Fruit fly (Drosophila melanogaster) whole organism, embryonic: ENCODE measurements around the gene CG11668.

Source experiments
- Awh ChIP-seq: fragments of 200-800 bp; sonication (Bioruptor generic); IDR thresholded peaks from 2 replicates; pipeline ENCODE4, ENCODE4 v1.3.6; 2022; ENCODE audit warnings: missing biosample characterization, missing genetic modification characterization
- CG1024 ChIP-seq: fragments of 200-800 bp; sonication (Bioruptor generic); IDR thresholded peaks from 2 replicates; pipeline ENCODE4 v1.3.6; 2022; ENCODE audit warnings: missing biosample characterization, missing genetic modification characterization
- CG10321 ChIP-seq: fragments of 200-800 bp; sonication (Bioruptor generic); IDR thresholded peaks from 2 replicates; pipeline ENCODE4 v1.3.6; 2022; ENCODE audit warnings: missing biosample characterization, missing genetic modification characterization
- CG10431 ChIP-seq: fragments of 200-800 bp; sonication (Bioruptor generic); optimal IDR thresholded peaks from 3 replicates; lab custom pipeline; 2018; ENCODE audit warnings: missing biosample characterization, mild to moderate bottlenecking, missing genetic modification characterization
- CG10565 ChIP-seq: fragments of 200-800 bp; sonication (Bioruptor generic); optimal IDR thresholded peaks from 3 replicates; lab custom pipeline; 2016; ENCODE audit warnings: missing biosample characterization, mild to moderate bottlenecking, missing genetic modification characterization
- CG10959 ChIP-seq: fragments of 200-800 bp; sonication (Bioruptor generic); IDR thresholded peaks from 2 replicates; pipeline ENCODE4 v1.3.6; 2022; ENCODE audit warnings: missing biosample characterization, missing genetic modification characterization
- CG11696 ChIP-seq: fragments of 200-800 bp; sonication (Bioruptor generic); IDR thresholded peaks from 2 replicates; pipeline ENCODE4 v1.3.6; 2022; ENCODE audit warnings: missing biosample characterization, missing genetic modification characterization
- CG12659 ChIP-seq: fragments of 200-800 bp; sonication (Bioruptor generic); optimal IDR thresholded peaks from 3 replicates; lab custom pipeline; 2017; ENCODE audit warnings: mild to moderate bottlenecking, missing biosample characterization, missing genetic modification reagents, missing genetic modification characterization
- CG14860 ChIP-seq: fragments of 200-800 bp; sonication (Bioruptor generic); IDR thresholded peaks from 3 replicates; pipeline ENCODE4 v1.3.6; 2022; ENCODE audit warnings: missing biosample characterization, missing genetic modification characterization; ENCODE audit not compliant: partially characterized antibody
- CG14965 ChIP-seq: fragments of 200-800 bp; sonication (Bioruptor generic); optimal IDR thresholded peaks from 2 replicates; lab custom pipeline; 2016; ENCODE audit warnings: missing biosample characterization, missing genetic modification characterization, borderline replicate concordance
- CG17612 ChIP-seq: fragments of 200-800 bp; sonication (Bioruptor generic); IDR thresholded peaks from 2 replicates; pipeline ENCODE4 v1.3.6; 2022; ENCODE audit warnings: missing biosample characterization, missing genetic modification characterization
- CG18011 ChIP-seq: fragments of 200-800 bp; sonication (Bioruptor generic); optimal IDR thresholded peaks from 2 replicates; lab custom pipeline; 2017; ENCODE audit warnings: missing biosample characterization, missing genetic modification characterization, mild to moderate bottlenecking, moderate library complexity, missing genotype
- CG18262 ChIP-seq: fragments of 200-800 bp; optimal IDR thresholded peaks from 3 replicates; lab custom pipeline; 2019; ENCODE audit warnings: missing biosample characterization, mild to moderate bottlenecking, missing genetic modification characterization, moderate library complexity
- CG3407 ChIP-seq: fragments of 200-800 bp; sonication (Bioruptor generic); optimal IDR thresholded peaks from 2 replicates; lab custom pipeline; 2018; ENCODE audit warnings: missing biosample characterization, mild to moderate bottlenecking, missing genetic modification characterization
- CG34422 ChIP-seq: fragments of 200-800 bp; sonication (Bioruptor generic); IDR thresholded peaks from 3 replicates; pipeline ENCODE4 v1.3.6; 2022; ENCODE audit warnings: missing biosample characterization, missing genetic modification characterization
- CG4282 ChIP-seq: fragments of 200-800 bp; sonication (Bioruptor generic); optimal IDR thresholded peaks from 2 replicates; lab custom pipeline; 2016; ENCODE audit warnings: missing biosample characterization, missing genetic modification characterization
- CG43689 ChIP-seq: fragments of 200-800 bp; sonication (Bioruptor generic); IDR thresholded peaks from 2 replicates; pipeline ENCODE4 v1.3.6; 2022; ENCODE audit warnings: missing biosample characterization, missing genetic modification characterization
- CG5180 ChIP-seq: fragments of 200-800 bp; sonication (Bioruptor generic); optimal IDR thresholded peaks from 3 replicates; lab custom pipeline; 2017; ENCODE audit warnings: missing biosample characterization, missing genetic modification characterization, mild to moderate bottlenecking, moderate library complexity, missing genetic modification reagents
- CG5245 ChIP-seq: fragments of 200-800 bp; sonication (Bioruptor generic); optimal IDR thresholded peaks from 3 replicates; lab custom pipeline; 2016; ENCODE audit warnings: missing biosample characterization, missing genetic modification characterization
- CG5953 ChIP-seq: fragments of 200-800 bp; sonication (Bioruptor generic); IDR thresholded peaks from 2 replicates; pipeline ENCODE4 v1.3.6; 2022; ENCODE audit warnings: missing biosample characterization, missing genetic modification characterization
- CG7556 ChIP-seq: fragments of 200-800 bp; sonication (Bioruptor generic); optimal IDR thresholded peaks from 2 replicates; lab custom pipeline; 2017; ENCODE audit warnings: missing biosample characterization, mild to moderate bottlenecking, missing genetic modification characterization
- CG8089 ChIP-seq: fragments of 200-800 bp; sonication (Bioruptor generic); optimal IDR thresholded peaks from 3 replicates; lab custom pipeline; 2016; ENCODE audit warnings: missing biosample characterization, missing genetic modification characterization
- CG9437 ChIP-seq: fragments of 200-800 bp; sonication (Bioruptor generic); optimal IDR thresholded peaks from 2 replicates; lab custom pipeline; 2018; ENCODE audit warnings: missing biosample characterization, mild to moderate bottlenecking, missing genetic modification characterization
- Chrac-16 ChIP-seq: fragments of 200-800 bp; sonication (Bioruptor generic); optimal IDR thresholded peaks from 3 replicates; lab custom pipeline; 2016; ENCODE audit warnings: missing biosample characterization, missing genetic modification characterization
- Dp ChIP-seq: fragments of 200-800 bp; sonication (Bioruptor generic); optimal IDR thresholded peaks from 2 replicates; lab custom pipeline; 2018; ENCODE audit warnings: missing biosample characterization, mild to moderate bottlenecking, missing genetic modification characterization, moderate library complexity
- Hr39 ChIP-seq: fragments of >200 bp; optimal IDR thresholded peaks from 2 replicates; lab custom pipeline; 2017
- Lpt ChIP-seq: fragments of >200 bp; optimal IDR thresholded peaks from 2 replicates; lab custom pipeline; 2018; ENCODE audit warnings: missing biosample characterization, missing genetic modification characterization
- Mes4 ChIP-seq: fragments of 200-800 bp; sonication (Bioruptor generic); optimal IDR thresholded peaks from 2 replicates; lab custom pipeline; 2016; ENCODE audit warnings: missing biosample characterization, missing genetic modification characterization
- Ravus ChIP-seq: fragments of 200-800 bp; sonication (Bioruptor generic); IDR thresholded peaks from 2 replicates; pipeline ENCODE4 v1.3.6; 2022; ENCODE audit warnings: missing biosample characterization, missing genetic modification characterization
- abd-A ChIP-seq: fragments of 200-800 bp; sonication (Bioruptor generic); optimal IDR thresholded peaks from 3 replicates; lab custom pipeline; 2019; ENCODE audit warnings: missing biosample characterization, mild to moderate bottlenecking, missing genetic modification characterization, moderate library complexity
- amos ChIP-seq: fragments of 200-800 bp; sonication (Bioruptor generic); IDR thresholded peaks from 2 replicates; pipeline ENCODE4 v1.3.6; 2022; ENCODE audit warnings: missing biosample characterization, missing genetic modification characterization; ENCODE audit not compliant: partially characterized antibody
- bab2 ChIP-seq: fragments of 200-800 bp; sonication (Bioruptor generic); optimal IDR thresholded peaks from 2 replicates; lab custom pipeline; 2016; ENCODE audit warnings: missing biosample characterization, missing genetic modification characterization
- bigmax ChIP-seq: fragments of 200-800 bp; sonication (Bioruptor generic); optimal IDR thresholded peaks from 2 replicates; lab custom pipeline; 2018; ENCODE audit warnings: missing biosample characterization, mild to moderate bottlenecking, missing genetic modification characterization
- crp ChIP-seq, 2 experiments: fragments of 200-800 bp; sonication (Bioruptor generic); optimal IDR thresholded peaks; 2 replicates in 1 of 2; 3 replicates in 1 of 2; lab custom pipeline; 2017; ENCODE audit warnings: missing biosample characterization in 2 of 2, missing genetic modification characterization in 2 of 2, mild to moderate bottlenecking in 1 of 2, moderate library complexity in 1 of 2
- ems ChIP-seq: fragments of 200-800 bp; sonication (Bioruptor generic); optimal IDR thresholded peaks from 3 replicates; lab custom pipeline; 2016; ENCODE audit warnings: missing biosample characterization, missing genetic modification characterization
- gce ChIP-seq: fragments of 200-800 bp; sonication (Bioruptor generic); IDR thresholded peaks from 3 replicates; pipeline ENCODE4 v1.3.6; 2022; ENCODE audit warnings: missing biosample characterization, missing genetic modification characterization
- grau ChIP-seq: fragments of 200-800 bp; optimal IDR thresholded peaks from 3 replicates; lab custom pipeline; 2019; ENCODE audit warnings: missing biosample characterization, mild to moderate bottlenecking, missing genetic modification characterization, moderate library complexity
- her ChIP-seq: fragments of 200-800 bp; sonication (Bioruptor generic); optimal IDR thresholded peaks from 2 replicates; lab custom pipeline; 2016; ENCODE audit warnings: missing biosample characterization, missing genetic modification characterization
- lov ChIP-seq, 2 experiments: fragments of 200-800 bp in 1 of 2; fragments of >200 bp in 1 of 2; sonication (Bioruptor generic) in 1 of 2; IDR thresholded peaks in 1 of 2; optimal IDR thresholded peaks in 1 of 2; 2 replicates in 1 of 2; 3 replicates in 1 of 2; pipeline versions ENCODE4 v1.3.6 to Lab custom; 2017 to 2022; ENCODE audit warnings: missing biosample characterization in 1 of 2, missing genetic modification characterization in 1 of 2
- odd ChIP-seq: fragments of 200-800 bp; sonication (Bioruptor generic); optimal IDR thresholded peaks from 2 replicates; lab custom pipeline; 2017; ENCODE audit warnings: missing biosample characterization, mild to moderate bottlenecking, missing genetic modification characterization
- pzg ChIP-seq: fragments of 200-800 bp; sonication (Bioruptor generic); optimal IDR thresholded peaks from 3 replicates; lab custom pipeline; 2018; ENCODE audit warnings: missing biosample characterization, mild to moderate bottlenecking, missing genetic modification characterization, moderate library complexity
- sd ChIP-seq: fragments of 200-800 bp; sonication (Bioruptor generic); optimal IDR thresholded peaks from 3 replicates; lab custom pipeline; 2018; ENCODE audit warnings: missing biosample characterization, mild to moderate bottlenecking, missing genetic modification characterization, moderate library complexity
- sens ChIP-seq: fragments of 200-800 bp; sonication (Bioruptor generic); peaks from one replicate; lab custom pipeline; 2016; ENCODE audit warnings: missing biosample characterization, missing genetic modification characterization
- shn ChIP-seq: fragments of 200-800 bp; sonication (Bioruptor generic); optimal IDR thresholded peaks from 3 replicates; lab custom pipeline; 2016; ENCODE audit warnings: missing biosample characterization, missing genetic modification characterization
- ssp ChIP-seq: fragments of 200-800 bp; sonication (Bioruptor generic); IDR thresholded peaks from 2 replicates; pipeline ENCODE4 v1.3.6; 2022; ENCODE audit warnings: missing biosample characterization, missing genetic modification characterization
- unc-4 ChIP-seq: fragments of 200-800 bp; sonication (Bioruptor generic); IDR thresholded peaks from 2 replicates; pipeline ENCODE4 v1.3.6; 2022; ENCODE audit warnings: missing biosample characterization, missing genetic modification characterization; ENCODE audit not compliant: partially characterized antibody
- zen ChIP-seq: fragments of 200-800 bp; sonication (Bioruptor generic); optimal IDR thresholded peaks from 3 replicates; lab custom pipeline; 2018; ENCODE audit warnings: missing biosample characterization, mild to moderate bottlenecking, missing genetic modification characterization, moderate library complexity
- zen2 ChIP-seq: fragments of 200-800 bp; sonication (Bioruptor generic); IDR thresholded peaks from 3 replicates; pipeline ENCODE4 v1.3.6; 2022; ENCODE audit warnings: missing biosample characterization, missing genetic modification characterization; ENCODE audit not compliant: partially characterized antibody

The CG11668 gene

DNA sequence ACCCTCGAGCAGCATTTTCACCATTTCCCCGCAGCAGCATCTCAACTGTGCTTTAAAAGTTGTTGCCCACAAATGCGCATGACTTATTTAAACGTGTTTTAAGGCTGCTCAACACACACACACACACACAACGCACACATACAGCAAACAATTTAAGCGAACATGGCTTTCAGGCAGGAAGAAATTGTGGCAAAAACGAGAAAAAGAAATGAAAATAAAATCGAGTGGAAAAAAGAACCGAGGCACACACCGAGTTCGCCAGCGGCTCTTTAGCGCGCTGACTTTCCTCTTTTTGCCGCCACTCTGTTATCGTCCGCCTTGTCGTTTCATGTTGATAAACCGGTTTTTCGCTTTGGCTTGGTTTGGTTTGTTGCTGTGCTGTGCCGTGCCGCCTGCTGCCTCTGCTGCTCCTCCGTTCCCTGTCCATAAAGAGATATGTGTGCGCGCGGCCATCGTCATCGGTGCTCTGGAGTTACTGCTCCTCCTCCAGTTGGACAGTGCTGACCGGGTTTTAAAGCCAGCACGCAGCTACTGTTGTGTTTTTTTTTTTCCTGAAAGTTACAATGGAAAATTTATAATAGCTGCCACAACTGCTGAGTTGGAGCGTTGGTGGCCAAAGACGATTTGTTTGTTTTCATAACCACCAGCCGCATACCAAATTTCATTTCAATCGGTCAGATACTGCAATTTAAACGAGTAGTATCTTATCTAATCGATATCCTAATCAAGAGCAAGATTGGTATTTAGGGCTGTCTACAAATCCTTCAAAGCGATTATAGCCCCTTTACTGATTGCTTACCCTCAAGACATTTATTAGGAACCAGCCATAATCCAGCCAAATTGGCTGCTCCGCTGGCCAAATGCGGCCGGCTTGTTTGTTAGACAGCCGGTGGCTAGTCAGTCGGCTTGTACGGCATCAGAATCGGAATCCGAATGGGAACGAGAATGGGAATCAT is 22.1 kb upstream of the CG11668 start (continued):
- TF ChIP-seq CG14860 (GFP tag; lab: Robert Waterston, UW) = no peak
- TF ChIP-seq CG18262 (tag; lab: Kevin White, UChicago) = no peak
- TF ChIP-seq CG14965 (GFP tag; lab: Kevin White, UChicago) = no peak
- TF ChIP-seq CG11696 (GFP tag; lab: Robert Waterston, UW) = no peak
- TF ChIP-seq Hr39 (lab: Kevin White, UChicago) = no peak
- TF ChIP-seq sd (tag; lab: Kevin White, UChicago) = peak; percentile 73
- no peak for TF ChIP-seq crp (GFP tag; optimal IDR thresholded peaks at IDR 0.05; lab: Kevin White, UChicago)
- TF ChIP-seq Awh (GFP tag; lab: Robert Waterston, UW) = 0 out of 2 replicates have a peak, but pooled peaks have one; percentile 26
- TF ChIP-seq amos (GFP tag; lab: Robert Waterston, UW) = no peak
- no peak for TF ChIP-seq CG4282 (GFP tag; lab: Kevin White, UChicago)
- TF ChIP-seq odd (GFP tag; lab: Kevin White, UChicago) = no peak
- no peak for TF ChIP-seq CG18011 (GFP tag; lab: Kevin White, UChicago)
- TF ChIP-seq zen2 = no peak
- TF ChIP-seq ems = no peak
- TF ChIP-seq CG12659 (GFP tag; lab: Kevin White, UChicago) = peak; percentile 22
- no peak for TF ChIP-seq CG1024 (GFP tag; lab: Robert Waterston, UW)
- TF ChIP-seq CG5245 = no peak
- TF ChIP-seq shn (GFP tag; lab: Kevin White, UChicago) = peak; percentile 47
- peak; percentile 39; the same call in 1 of the 3 replicates for TF ChIP-seq CG34422 (GFP tag; lab: Robert Waterston, UW)
- TF ChIP-seq ssp (GFP tag; lab: Robert Waterston, UW) = no peak
- TF ChIP-seq Chrac-16 (GFP tag; lab: Kevin White, UChicago) = no peak
- no peak for TF ChIP-seq CG5180 (GFP tag; lab: Kevin White, UChicago)
- no peak for TF ChIP-seq CG10321 (GFP tag; lab: Robert Waterston, UW)
- no peak for TF ChIP-seq CG8089 (GFP tag; lab: Kevin White, UChicago)
- TF ChIP-seq Lpt (GFP tag; lab: Kevin White, UChicago) = peak; percentile 10
- TF ChIP-seq CG17612 (GFP tag; lab: Robert Waterston, UW) = no peak
- no peak for TF ChIP-seq lov (optimal IDR thresholded peaks at IDR 0.05; lab: Kevin White, UChicago)
- 0 out of 3 replicates have a peak, but pooled peaks have one; percentile 6 for TF ChIP-seq lov (GFP tag; IDR thresholded peaks at IDR 0.05; lab: Robert Waterston, UW)
- TF ChIP-seq CG7556 (GFP tag; lab: Kevin White, UChicago) = peak; percentile 25
- TF ChIP-seq gce (GFP tag; lab: Robert Waterston, UW) = no peak
- TF ChIP-seq grau = peak; percentile 5
- TF ChIP-seq CG10431 (GFP tag; lab: Kevin White, UChicago) = no peak
- no peak for TF ChIP-seq CG5953 (GFP tag; lab: Robert Waterston, UW)
- TF ChIP-seq CG3407 = no peak
- TF ChIP-seq abd-A (tag; lab: Kevin White, UChicago) = peak; percentile 14
- no peak for TF ChIP-seq Mes4 (GFP tag; lab: Kevin White, UChicago)
- TF ChIP-seq pzg = no peak
- TF ChIP-seq bigmax (GFP tag; lab: Kevin White, UChicago) = no peak
- peak; percentile 89 for TF ChIP-seq sens
- no peak for TF ChIP-seq zen (tag; lab: Kevin White, UChicago)
- TF ChIP-seq CG9437 (GFP tag; lab: Kevin White, UChicago) = no peak
- no peak for TF ChIP-seq CG10565 (GFP tag; lab: Kevin White, UChicago)
- no peak for TF ChIP-seq CG10959 (GFP tag; lab: Robert Waterston, UW)
- no peak for TF ChIP-seq her (GFP tag; lab: Kevin White, UChicago)
- TF ChIP-seq bab2 (GFP tag; lab: Kevin White, UChicago) = no peak
- no peak for TF ChIP-seq Ravus
- no peak for TF ChIP-seq Dp (GFP tag; lab: Kevin White, UChicago)
- no peak for TF ChIP-seq unc-4 (GFP tag; lab: Robert Waterston, UW)
- no peak for TF ChIP-seq CG43689 (GFP tag; lab: Robert Waterston, UW)
